Fruit fly (Drosophila melanogaster): Measurements from ENCODE around the gene CG11313.

- no peak for TF ChIP-seq CG33017 (tag; optimal IDR thresholded peaks at IDR 0.05)
- TF ChIP-seq cnc (optimal IDR thresholded peaks at IDR 0.05): no peak
- no peak for TF ChIP-seq tj (GFP tag; optimal IDR thresholded peaks at IDR 0.05)
- TF ChIP-seq CG14711 (tag; optimal IDR thresholded peaks at IDR 0.05): no peak
- no peak for TF ChIP-seq kay (GFP tag; ENCODE audit: borderline replicate concordance)
- TF ChIP-seq toe (GFP tag; optimal IDR thresholded peaks at IDR 0.05): no peak
- no peak for TF ChIP-seq ovo (GFP tag; optimal IDR thresholded peaks at IDR 0.05)
- no peak for TF ChIP-seq Clk (GFP tag; optimal IDR thresholded peaks at IDR 0.05)
- TF ChIP-seq CG7101 (tag; optimal IDR thresholded peaks at IDR 0.05): no peak
Measured at dm6 chr3R:30695398-30695797, 35.6 kb downstream of the CG11313 start, which contains the start of gene CG12069.
